Fruit fly (Drosophila melanogaster): ENCODE results near the gene Sh3beta.

Gene Sh3beta

dm6 chr3L:7334990-7335389 is 34.1 kb downstream of the Sh3beta start, which contains the start of the genes wrm1 and wrm2:
Gene wrm1, minus strand, starts transcription at chr3L:7335226.
Gene wrm2, minus strand, starts transcription at chr3L:7335226.
- no peak for TF ChIP-seq CG17801 (GFP tag; optimal IDR thresholded peaks at IDR 0.05; ENCODE audit: partially characterized antibody)

- peak; percentile 95 for TF ChIP-seq CG17801 (GFP tag; optimal IDR thresholded peaks at IDR 0.05; ENCODE audit: partially characterized antibody)
Observed at dm6 chr3L:7328567-7329253, 40.4 kb downstream of the Sh3beta start, which contains the start of the genes mrva, CG42307 and mus312. Gene mrva, minus strand, starts transcription at chr3L:7328842. Gene CG42307, plus strand, starts transcription at chr3L:7329132. Gene mus312, plus strand, starts transcription at chr3L:7329132.

- TF ChIP-seq CG17801 (GFP tag; optimal IDR thresholded peaks at IDR 0.05; ENCODE audit: partially characterized antibody), result no peak
Observed at dm6 chr3L:7326676-7327075, 42.4 kb downstream of the Sh3beta start.

dm6 chr3L:7323348-7323747 is 45.7 kb downstream of the Sh3beta start, which contains the start of the genes RhoGEF4 and Rint1:
Gene RhoGEF4, minus strand, starts transcription at chr3L:7323411.
Gene Rint1, plus strand, starts transcription at chr3L:7323619.
- peak; percentile 63 for TF ChIP-seq CG17801 (GFP tag; optimal IDR thresholded peaks at IDR 0.05; ENCODE audit: partially characterized antibody)

- TF ChIP-seq CG17801 (GFP tag; optimal IDR thresholded peaks at IDR 0.05; ENCODE audit: partially characterized antibody), result no peak
Observed at dm6 chr3L:7319768-7320167, 49.3 kb downstream of the Sh3beta start, which contains the start of gene CG8607. Gene CG8607, plus strand, starts transcription at chr3L:7320068.
